Worm (Caenorhabditis elegans): Measurements from ENCODE around the gene tig-2.

tig-2 gene

DNA sequence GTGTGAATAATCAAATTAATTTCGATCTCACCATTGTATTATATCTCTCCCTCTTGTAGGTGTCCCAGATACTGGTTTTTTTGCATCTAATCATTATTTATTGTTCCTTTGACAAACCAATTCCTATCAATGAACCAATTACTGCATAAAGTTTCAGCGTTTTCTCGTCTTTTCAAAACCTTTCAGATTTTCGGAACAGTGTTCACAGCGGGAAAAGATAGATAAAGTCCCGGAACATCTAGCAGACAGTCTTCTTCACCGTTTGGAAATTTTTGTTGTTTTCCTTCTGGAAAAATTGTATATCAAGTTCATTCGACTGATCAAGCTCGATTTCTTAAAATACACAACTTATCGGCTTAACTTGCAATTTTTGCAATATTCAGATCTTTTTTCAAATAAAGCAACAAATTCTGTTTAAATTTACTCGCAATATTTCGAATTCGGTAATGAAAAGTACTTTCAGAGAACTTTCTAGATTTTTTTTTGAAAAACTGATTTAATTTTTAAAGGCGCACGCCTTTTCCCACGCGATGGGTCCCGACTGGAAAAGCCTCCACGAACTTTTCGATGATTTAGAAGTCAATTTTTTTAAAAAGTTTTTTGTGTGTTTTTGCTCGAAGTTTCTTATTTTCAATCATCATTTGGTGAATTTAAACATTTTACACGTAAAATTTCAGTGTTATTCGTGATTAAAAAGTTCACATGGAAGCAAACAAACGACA, 25.5 kb upstream of the tig-2 start, which contains the start of gene pgl-3:
Gene pgl-3, plus strand, starts transcription at position 672 of the 722 bp plus-strand sequence.
- no peak for TF ChIP-seq ref-1 (GFP tag; conservative IDR thresholded peaks at IDR 0.05)
- no peak for TF ChIP-seq cog-1 (tag; optimal IDR thresholded peaks at IDR 0.05)
- no peak for TF ChIP-seq flt-1 (GFP tag; IDR thresholded peaks at IDR 0.05)
- no peak for TF ChIP-seq tab-1 (GFP tag; IDR thresholded peaks at IDR 0.05)

ce11 chrV:4754684-4755211, 24.8 kb upstream of the tig-2 start:
- TF ChIP-seq tab-1 (GFP tag; IDR thresholded peaks at IDR 0.05) (no peak), ref-1 (GFP tag; conservative IDR thresholded peaks at IDR 0.05) (no peak), klf-2 (GFP tag; conservative IDR thresholded peaks at IDR 0.05) (no peak), ztf-29 (GFP tag; IDR thresholded peaks at IDR 0.05) (no peak), T22C8.4 (GFP tag; IDR thresholded peaks at IDR 0.05) (no peak), med-1 (GFP tag; optimal IDR thresholded peaks at IDR 0.05; ENCODE audit: insufficient read depth) (no peak), cog-1 (tag; optimal IDR thresholded peaks at IDR 0.05) (no peak), ztf-23 (GFP tag; IDR thresholded peaks at IDR 0.05) (no peak), flt-1 (GFP tag; IDR thresholded peaks at IDR 0.05) (no peak)

ce11 chrV:4754123-4754522, 24.2 kb upstream of the tig-2 start, which contains the start of gene hil-4:
Gene hil-4 (plus strand): TSS chrV:4754313.
- TF ChIP-seq ztf-23 (GFP tag; IDR thresholded peaks at IDR 0.05) (no peak), flt-1 (GFP tag; IDR thresholded peaks at IDR 0.05) (no peak), tab-1 (GFP tag; IDR thresholded peaks at IDR 0.05) (no peak), ref-1 (GFP tag; conservative IDR thresholded peaks at IDR 0.05) (no peak), T22C8.4 (GFP tag; IDR thresholded peaks at IDR 0.05) (no peak), cog-1 (tag; optimal IDR thresholded peaks at IDR 0.05) (no peak), med-1 (GFP tag; optimal IDR thresholded peaks at IDR 0.05; ENCODE audit: insufficient read depth) (no peak), ztf-29 (GFP tag; IDR thresholded peaks at IDR 0.05) (no peak), klf-2 (GFP tag; conservative IDR thresholded peaks at IDR 0.05) (no peak)

DNA sequence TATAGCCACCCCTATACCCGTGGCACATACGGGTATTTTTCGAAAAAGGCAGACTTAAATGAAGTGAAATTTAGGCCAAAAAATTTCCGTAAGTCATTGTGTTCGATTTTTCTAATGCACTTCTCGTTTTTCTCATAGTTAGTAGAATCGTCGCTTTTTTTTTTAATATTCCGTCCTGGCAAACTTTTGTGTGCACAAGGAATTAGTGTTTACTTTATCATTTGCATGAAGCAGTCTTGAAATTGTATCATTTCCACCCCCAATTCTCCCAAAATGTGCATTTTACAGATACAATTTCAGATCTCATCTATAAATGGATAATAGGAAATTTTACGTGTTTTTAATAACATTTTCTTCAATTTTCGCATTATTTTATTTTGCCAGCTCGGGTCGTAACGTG, 20.3 kb upstream of the tig-2 start, which contains the start of gene C18G1.6:
Gene C18G1.6, plus strand, starts transcription at position 301 of the 400 bp plus-strand sequence.
- no peak for TF ChIP-seq klf-2 (GFP tag; conservative IDR thresholded peaks at IDR 0.05)
- no peak for TF ChIP-seq flt-1 (GFP tag; IDR thresholded peaks at IDR 0.05)
- TF ChIP-seq ref-1 (GFP tag; conservative IDR thresholded peaks at IDR 0.05): no peak
- no peak for TF ChIP-seq med-1 (GFP tag; optimal IDR thresholded peaks at IDR 0.05; ENCODE audit: insufficient read depth)
- TF ChIP-seq T22C8.4 (GFP tag; IDR thresholded peaks at IDR 0.05): no peak
- no peak for TF ChIP-seq ztf-29 (GFP tag; IDR thresholded peaks at IDR 0.05)
- TF ChIP-seq tab-1 (GFP tag; IDR thresholded peaks at IDR 0.05): no peak
- TF ChIP-seq cog-1 (tag; optimal IDR thresholded peaks at IDR 0.05): no peak
- TF ChIP-seq ztf-23 (GFP tag; IDR thresholded peaks at IDR 0.05): no peak

DNA sequence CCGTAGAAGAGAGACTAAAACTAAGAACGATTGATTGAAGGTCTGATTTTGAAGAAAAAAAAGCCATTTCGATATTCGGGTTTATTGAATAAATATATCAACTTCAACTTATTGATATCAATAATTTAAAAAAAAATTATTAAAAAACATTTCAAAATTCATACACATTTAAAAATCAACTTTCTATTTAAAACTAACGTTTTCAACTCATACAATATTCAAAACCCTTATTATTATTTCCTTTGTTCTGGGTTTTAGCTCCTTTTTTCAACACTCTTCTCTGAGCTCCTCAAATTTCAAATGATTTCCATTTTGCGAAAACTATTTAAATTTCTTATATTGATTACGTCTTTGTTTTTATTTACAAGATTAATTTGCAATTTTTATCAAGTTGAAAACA, 15.3 kb upstream of the tig-2 start, which contains the start of gene C18G1.7:
Gene C18G1.7, plus strand, starts transcription at position 301 of the 400 bp plus-strand sequence.
- no peak for TF ChIP-seq klf-2 (GFP tag; conservative IDR thresholded peaks at IDR 0.05)
- no peak for TF ChIP-seq cog-1 (tag; optimal IDR thresholded peaks at IDR 0.05)
- TF ChIP-seq T22C8.4 (GFP tag; IDR thresholded peaks at IDR 0.05): no peak
- no peak for TF ChIP-seq tab-1 (GFP tag; IDR thresholded peaks at IDR 0.05)
- TF ChIP-seq ztf-23 (GFP tag; IDR thresholded peaks at IDR 0.05): no peak
- no peak for TF ChIP-seq flt-1 (GFP tag; IDR thresholded peaks at IDR 0.05)
- TF ChIP-seq ztf-29 (GFP tag; IDR thresholded peaks at IDR 0.05): no peak
- TF ChIP-seq med-1 (GFP tag; optimal IDR thresholded peaks at IDR 0.05; ENCODE audit: insufficient read depth): no peak
- no peak for TF ChIP-seq ref-1 (GFP tag; conservative IDR thresholded peaks at IDR 0.05)

- no peak for TF ChIP-seq tab-1 (GFP tag; IDR thresholded peaks at IDR 0.05)
- TF ChIP-seq ztf-23 (GFP tag; IDR thresholded peaks at IDR 0.05): no peak
- TF ChIP-seq klf-2 (GFP tag; conservative IDR thresholded peaks at IDR 0.05): no peak
- no peak for TF ChIP-seq ztf-29 (GFP tag; IDR thresholded peaks at IDR 0.05)
- no peak for TF ChIP-seq ref-1 (GFP tag; conservative IDR thresholded peaks at IDR 0.05)
- no peak for TF ChIP-seq T22C8.4 (GFP tag; IDR thresholded peaks at IDR 0.05)
- no peak for TF ChIP-seq cog-1 (tag; optimal IDR thresholded peaks at IDR 0.05)
- no peak for TF ChIP-seq med-1 (GFP tag; optimal IDR thresholded peaks at IDR 0.05; ENCODE audit: insufficient read depth)
- no peak for TF ChIP-seq flt-1 (GFP tag; IDR thresholded peaks at IDR 0.05)
Observed at ce11 chrV:4742190-4742589, 12.2 kb upstream of the tig-2 start, which contains the start of gene ugt-61. Gene ugt-61 (plus strand): TSS chrV:4742422.

DNA sequence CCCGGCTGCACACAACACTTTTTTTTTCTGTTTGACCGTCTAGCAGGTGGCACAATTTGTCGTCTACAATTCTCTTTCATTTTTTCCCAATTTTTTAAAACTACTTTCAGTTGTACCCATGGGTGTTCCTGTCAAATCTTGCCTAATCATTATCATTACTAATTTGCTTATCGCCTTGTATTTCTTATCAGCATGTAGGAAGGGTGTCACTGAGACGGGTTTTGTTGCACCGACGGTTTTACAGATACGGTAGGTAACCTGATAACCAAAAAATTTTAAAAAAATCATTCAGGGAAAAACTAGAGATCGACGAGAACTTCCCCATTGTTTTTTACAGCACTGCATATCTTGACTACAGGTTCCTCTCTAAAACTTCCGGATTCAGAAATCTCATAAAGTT, 7.8 kb upstream of the tig-2 start, which contains the start of gene F39G3.2:
Gene F39G3.2, plus strand, starts transcription at position 105 of the 400 bp plus-strand sequence.
- no peak for TF ChIP-seq tab-1 (GFP tag; IDR thresholded peaks at IDR 0.05)

DNA sequence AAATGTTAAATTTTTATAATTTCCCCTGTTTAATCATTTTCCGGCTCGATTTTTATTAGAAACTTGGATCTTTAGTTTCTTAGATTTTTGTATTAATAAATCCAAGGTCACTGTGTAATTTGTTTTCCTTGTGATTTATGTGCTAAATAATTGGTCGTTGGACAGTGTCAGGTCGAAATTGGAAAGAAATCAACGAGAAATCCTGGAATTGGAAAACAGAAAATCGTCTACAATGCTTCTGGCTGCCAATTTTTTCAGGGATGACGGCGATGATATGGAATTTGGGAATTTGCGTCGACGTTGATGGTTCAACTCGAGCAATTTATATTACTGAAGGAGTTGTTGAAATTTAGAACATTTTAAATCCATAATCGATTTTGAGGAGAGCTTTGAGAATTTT, 4.6 kb upstream of the tig-2 start:
- TF ChIP-seq cog-1 (tag; optimal IDR thresholded peaks at IDR 0.05): no peak
- no peak for TF ChIP-seq tab-1 (GFP tag; IDR thresholded peaks at IDR 0.05)
- TF ChIP-seq ref-1 (GFP tag; conservative IDR thresholded peaks at IDR 0.05): no peak
- no peak for TF ChIP-seq ztf-29 (GFP tag; IDR thresholded peaks at IDR 0.05)
- TF ChIP-seq med-1 (GFP tag; optimal IDR thresholded peaks at IDR 0.05; ENCODE audit: insufficient read depth): no peak
- no peak for TF ChIP-seq klf-2 (GFP tag; conservative IDR thresholded peaks at IDR 0.05)
- TF ChIP-seq flt-1 (GFP tag; IDR thresholded peaks at IDR 0.05): no peak
- no peak for TF ChIP-seq T22C8.4 (GFP tag; IDR thresholded peaks at IDR 0.05)
- no peak for TF ChIP-seq ztf-23 (GFP tag; IDR thresholded peaks at IDR 0.05)

DNA sequence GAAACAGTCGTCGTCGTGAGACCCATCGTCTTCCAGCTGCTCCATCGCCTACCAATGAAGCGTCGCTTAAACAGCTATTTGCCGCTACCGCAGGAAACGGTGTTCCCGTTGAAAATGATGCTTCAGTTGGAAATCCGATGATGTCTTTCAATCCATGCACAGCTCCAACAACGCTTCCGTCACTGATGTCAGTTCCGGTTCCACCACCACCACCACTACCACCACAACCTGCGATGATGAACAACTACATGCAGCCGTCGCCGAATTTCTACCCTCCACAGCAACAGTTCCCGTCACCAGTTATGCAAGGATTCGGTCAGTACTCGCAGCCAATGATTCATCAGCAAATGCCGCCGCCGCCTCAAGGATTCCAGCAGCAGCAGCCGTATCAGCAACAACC, 4.0 kb upstream of the tig-2 start:
- no peak for TF ChIP-seq cog-1 (tag; optimal IDR thresholded peaks at IDR 0.05)
- TF ChIP-seq klf-2 (GFP tag; conservative IDR thresholded peaks at IDR 0.05): no peak
- no peak for TF ChIP-seq flt-1 (GFP tag; IDR thresholded peaks at IDR 0.05)
- TF ChIP-seq T22C8.4 (GFP tag; IDR thresholded peaks at IDR 0.05): no peak
- no peak for TF ChIP-seq ref-1 (GFP tag; conservative IDR thresholded peaks at IDR 0.05)
- TF ChIP-seq ztf-23 (GFP tag; IDR thresholded peaks at IDR 0.05): no peak
- no peak for TF ChIP-seq ztf-29 (GFP tag; IDR thresholded peaks at IDR 0.05)
- TF ChIP-seq med-1 (GFP tag; optimal IDR thresholded peaks at IDR 0.05; ENCODE audit: insufficient read depth): no peak
- no peak for TF ChIP-seq tab-1 (GFP tag; IDR thresholded peaks at IDR 0.05)

Measured in whole organism, midembryonic.